Worm (Caenorhabditis elegans): ENCODE results near the gene sbt-1.

sbt-1 gene

DNA sequence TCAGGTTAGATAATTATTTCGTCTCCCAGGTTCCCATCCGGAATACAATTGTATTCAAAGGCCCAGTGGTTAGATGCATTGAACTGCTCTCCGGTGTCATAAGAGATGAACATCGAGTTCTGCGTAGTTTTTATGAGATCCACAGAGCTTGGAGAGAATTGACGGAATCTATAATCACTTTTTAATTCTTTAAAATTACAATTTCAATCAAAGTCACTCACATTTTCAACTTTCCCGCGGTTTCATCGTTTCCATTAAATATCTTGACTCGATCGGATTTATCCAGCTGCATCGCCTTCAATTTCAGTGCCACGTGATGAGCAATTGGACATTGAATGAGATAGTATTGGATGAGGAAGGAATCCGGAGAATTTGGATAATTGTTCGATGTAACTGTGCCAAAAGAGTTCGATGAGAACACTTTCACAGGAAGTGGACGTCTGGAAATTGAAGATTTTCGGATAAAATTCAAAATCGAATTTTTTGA is 19.1 kb upstream of the sbt-1 start (continued):
- peak; percentile 56 for TF ChIP-seq lin-38 (GFP tag; IDR thresholded peaks at IDR 0.05)
- no peak for TF ChIP-seq gei-8 (GFP tag; optimal IDR thresholded peaks at IDR 0.05)
- peak; percentile 28; the same call in 1 of the 2 replicates for TF ChIP-seq D1046.2 (GFP tag; IDR thresholded peaks at IDR 0.05)
- TF ChIP-seq lir-3 (tag; optimal IDR thresholded peaks at IDR 0.05) = no peak
- TF ChIP-seq nhr-28 (tag; optimal IDR thresholded peaks at IDR 0.05) = no peak
- 0 out of 2 replicates have a peak, but pooled peaks have one; percentile 26 for TF ChIP-seq hmg-1.1 (GFP tag; IDR thresholded peaks at IDR 0.05)
- peak; percentile 51; the same call in 1 of the 2 replicates for TF ChIP-seq T26A8.4 (GFP tag; IDR thresholded peaks at IDR 0.05)
- no peak for TF ChIP-seq daf-12 (tag; optimal IDR thresholded peaks at IDR 0.05)
- TF ChIP-seq nhr-48 (tag; optimal IDR thresholded peaks at IDR 0.05) = no peak
- TF ChIP-seq vab-7 (GFP tag; IDR thresholded peaks at IDR 0.05) = no peak
- TF ChIP-seq Y48G9A.11 (GFP tag; IDR thresholded peaks at IDR 0.05) = no peak
- TF ChIP-seq ama-1 (optimal IDR thresholded peaks at IDR 0.05) = peak; percentile 79
- no peak for TF ChIP-seq Y105C5A.15 (GFP tag; IDR thresholded peaks at IDR 0.05)
- TF ChIP-seq ZK546.5 (tag; optimal IDR thresholded peaks at IDR 0.05) = no peak
- TF ChIP-seq F26F4.8 (GFP tag; conservative IDR thresholded peaks at IDR 0.05) = no peak
- TF ChIP-seq F49E8.2 (tag; optimal IDR thresholded peaks at IDR 0.05; ENCODE audit: borderline replicate concordance) = peak; percentile 91
- TF ChIP-seq ZK337.2 (GFP tag; IDR thresholded peaks at IDR 0.05) = no peak
- TF ChIP-seq madf-5 (GFP tag; IDR thresholded peaks at IDR 0.05) = no peak
- no peak for TF ChIP-seq nhr-76 (tag; optimal IDR thresholded peaks at IDR 0.05)
- TF ChIP-seq rbr-2 (tag; optimal IDR thresholded peaks at IDR 0.05) = no peak
- TF ChIP-seq ctbp-1 (GFP tag; IDR thresholded peaks at IDR 0.05) = peak; percentile 38
- peak; percentile 53 for TF ChIP-seq spr-3 (GFP tag; optimal IDR thresholded peaks at IDR 0.05)
- TF ChIP-seq mxl-3 (GFP tag; optimal IDR thresholded peaks at IDR 0.05) = no peak
- TF ChIP-seq ceh-28 (tag; optimal IDR thresholded peaks at IDR 0.05) = no peak
- no peak for TF ChIP-seq ceh-44 (GFP tag; IDR thresholded peaks at IDR 0.05)
- no peak for TF ChIP-seq hlh-11 (tag; optimal IDR thresholded peaks at IDR 0.05)

ce11 chrV:20845524-20846208 is 17.0 kb upstream of the sbt-1 start, which contains the start of the genes F31D4.2 and fkb-6:
Gene F31D4.2, minus strand, starts transcription at chrV:20845546.
Gene fkb-6, plus strand, starts transcription at chrV:20846158.
- TF ChIP-seq ZK337.2 (GFP tag; IDR thresholded peaks at IDR 0.05) = no peak
- no peak for TF ChIP-seq Y5F2A.4 (GFP tag; optimal IDR thresholded peaks at IDR 0.05)
- no peak for TF ChIP-seq lin-39 (tag; optimal IDR thresholded peaks at IDR 0.05)
- TF ChIP-seq snpc-4 (tag; optimal IDR thresholded peaks at IDR 0.05) = no peak
- peak; percentile 58 for TF ChIP-seq hlh-30 (tag; optimal IDR thresholded peaks at IDR 0.05; ENCODE audit: insufficient read depth)
- no peak for TF ChIP-seq nhr-10 (tag; optimal IDR thresholded peaks at IDR 0.05)
- TF ChIP-seq D1046.2 (GFP tag; IDR thresholded peaks at IDR 0.05) = no peak
- TF ChIP-seq gei-8 (GFP tag; optimal IDR thresholded peaks at IDR 0.05) = no peak
- TF ChIP-seq nhr-11 (tag; optimal IDR thresholded peaks at IDR 0.05) = peak; percentile 8
- no peak for TF ChIP-seq mxl-3 (GFP tag; optimal IDR thresholded peaks at IDR 0.05)
- TF ChIP-seq F26F4.8 (GFP tag; conservative IDR thresholded peaks at IDR 0.05) = no peak
- no peak for TF ChIP-seq ceh-82 (tag; optimal IDR thresholded peaks at IDR 0.05)
- no peak for TF ChIP-seq lin-15B (tag; optimal IDR thresholded peaks at IDR 0.05)
- no peak for TF ChIP-seq nhr-111 (GFP tag; optimal IDR thresholded peaks at IDR 0.05)
- no peak for TF ChIP-seq pqm-1 (tag; optimal IDR thresholded peaks at IDR 0.05)
- no peak for TF ChIP-seq mxl-2 (GFP tag; conservative IDR thresholded peaks at IDR 0.05)
- TF ChIP-seq nhr-237 (tag; optimal IDR thresholded peaks at IDR 0.05) = no peak
- no peak for TF ChIP-seq aly-2 (tag; optimal IDR thresholded peaks at IDR 0.05)
- 0 out of 2 replicates have a peak, but pooled peaks have one; percentile 5 for TF ChIP-seq Y48G9A.11 (GFP tag; IDR thresholded peaks at IDR 0.05)
- TF ChIP-seq lsy-2 (tag; optimal IDR thresholded peaks at IDR 0.05) = peak; percentile 89 to 98
- TF ChIP-seq ceh-20 (GFP tag; IDR thresholded peaks at IDR 0.05) = peak; percentile 49
- no peak for TF ChIP-seq set-16 (GFP tag; IDR thresholded peaks at IDR 0.05)
- TF ChIP-seq lin-38 (GFP tag; IDR thresholded peaks at IDR 0.05) = peak; percentile 75
- TF ChIP-seq nhr-41 (GFP tag; IDR thresholded peaks at IDR 0.05) = no peak
- TF ChIP-seq lin-29 (GFP tag; IDR thresholded peaks at IDR 0.05) = no peak
- no peak for TF ChIP-seq madf-9 (GFP tag; conservative IDR thresholded peaks at IDR 0.05)
- no peak for TF ChIP-seq Y105C5A.15 (GFP tag; IDR thresholded peaks at IDR 0.05)
- no peak for TF ChIP-seq nhr-76 (tag; optimal IDR thresholded peaks at IDR 0.05)
- TF ChIP-seq ZK546.5 (tag; optimal IDR thresholded peaks at IDR 0.05) = no peak
- TF ChIP-seq unc-130 (GFP tag; optimal IDR thresholded peaks at IDR 0.05) = no peak
- no peak for TF ChIP-seq T20F7.1 (GFP tag; optimal IDR thresholded peaks at IDR 0.05)
- 0 out of 2 replicates have a peak, but pooled peaks have one; percentile 38 for TF ChIP-seq zfp-3 (GFP tag; conservative IDR thresholded peaks at IDR 0.05)
